Worm (Caenorhabditis elegans) whole organism, mixed stage, embryonic: Measurements from ENCODE around the gene Y38H6C.8.

ENCODE experiments used
- M03D4.4 ChIP-seq: sonication (generic microtip); optimal IDR thresholded peaks from 2 replicates; lab custom pipeline; 2017; ENCODE audit warnings: mild to moderate bottlenecking, missing genetic modification characterization, missing compliant biosample characterization
- ceh-39 ChIP-seq: fragments of 150-350 bp; optimal IDR thresholded peaks from 2 replicates; lab custom pipeline; 2014; ENCODE audit warnings: missing biosample characterization, missing genetic modification characterization
- ceh-43 ChIP-seq: fragments of 200-800 bp; sonication (Bioruptor generic); optimal IDR thresholded peaks from 2 replicates; lab custom pipeline; 2018; ENCODE audit warnings: mild to moderate bottlenecking, missing genetic modification characterization, moderate library complexity, missing compliant biosample characterization
- ces-1 ChIP-seq: fragments of 150-350 bp; optimal IDR thresholded peaks from 2 replicates; lab custom pipeline; 2014; ENCODE audit warnings: missing biosample characterization, missing genetic modification reagents, missing genetic modification characterization
- cnd-1 ChIP-seq: fragments of 200-800 bp; sonication (Bioruptor generic); optimal IDR thresholded peaks from 2 replicates; lab custom pipeline; 2018; ENCODE audit warnings: mild to moderate bottlenecking, missing genetic modification characterization, missing compliant biosample characterization
- drap-1 ChIP-seq: fragments of 200-800 bp; sonication (Bioruptor generic); optimal IDR thresholded peaks from 3 replicates; lab custom pipeline; 2018; ENCODE audit warnings: mild to moderate bottlenecking, missing genetic modification characterization, missing compliant biosample characterization
- elt-1 ChIP-seq: sonication (generic microtip); optimal IDR thresholded peaks from 2 replicates; lab custom pipeline; 2017; ENCODE audit warnings: missing genetic modification characterization, mild to moderate bottlenecking, missing compliant biosample characterization, antibody characterized with exemption, moderate library complexity, borderline replicate concordance; ENCODE audit not compliant: insufficient read depth
- elt-3 ChIP-seq: fragments of 150-350 bp; optimal IDR thresholded peaks from 2 replicates; lab custom pipeline; 2014; ENCODE audit warnings: missing biosample characterization, missing genetic modification characterization
- flh-1 ChIP-seq: fragments of 200-800 bp; sonication (Bioruptor generic); optimal IDR thresholded peaks from 2 replicates; lab custom pipeline; 2018; ENCODE audit warnings: mild to moderate bottlenecking, missing genetic modification characterization, moderate library complexity, missing compliant biosample characterization
- ham-2 ChIP-seq: fragments of 200-800 bp; sonication (Bioruptor generic); optimal IDR thresholded peaks from 2 replicates; lab custom pipeline; 2018; ENCODE audit warnings: mild to moderate bottlenecking, missing genetic modification characterization, missing compliant biosample characterization
- hlh-1 ChIP-seq: fragments of 150-350 bp; optimal IDR thresholded peaks from 2 replicates; lab custom pipeline; 2014; ENCODE audit warnings: missing biosample characterization, missing genetic modification reagents, missing genetic modification characterization
- lin-32 ChIP-seq: fragments of 200-800 bp; sonication (Bioruptor generic); optimal IDR thresholded peaks from 2 replicates; lab custom pipeline; 2018; ENCODE audit warnings: mild to moderate bottlenecking, missing genetic modification characterization, missing compliant biosample characterization
- lsy-2 ChIP-seq: fragments of 150-350 bp; optimal IDR thresholded peaks from 2 replicates; lab custom pipeline; 2014; ENCODE audit warnings: missing biosample characterization, missing genetic modification characterization
- mab-5 ChIP-seq: fragments of 150-350 bp; optimal IDR thresholded peaks from 2 replicates; lab custom pipeline; 2014; ENCODE audit warnings: missing biosample characterization, missing genetic modification characterization
- mep-1 ChIP-seq: fragments of 150-350 bp; optimal IDR thresholded peaks from 2 replicates; lab custom pipeline; 2017; ENCODE audit warnings: missing biosample characterization, missing genetic modification reagents, missing genetic modification characterization, inconsistent platforms
- mls-2 ChIP-seq: sonication (generic microtip); optimal IDR thresholded peaks from 2 replicates; lab custom pipeline; 2016; ENCODE audit warnings: mild to moderate bottlenecking, missing genetic modification characterization, moderate library complexity, missing compliant biosample characterization
- nhr-12 ChIP-seq: fragments of 150-350 bp; optimal IDR thresholded peaks from 2 replicates; lab custom pipeline; 2014; ENCODE audit warnings: missing biosample characterization, missing genetic modification characterization
- nhr-2 ChIP-seq: fragments of 150-350 bp; optimal IDR thresholded peaks from 2 replicates; lab custom pipeline; 2014; ENCODE audit warnings: missing biosample characterization, missing genetic modification characterization
- nhr-28 ChIP-seq: fragments of 150-350 bp; optimal IDR thresholded peaks from 2 replicates; lab custom pipeline; 2014; ENCODE audit warnings: missing biosample characterization, missing genetic modification characterization
- nhr-76 ChIP-seq: sonication (generic microtip); optimal IDR thresholded peaks from 2 replicates; lab custom pipeline; 2017; ENCODE audit warnings: missing biosample characterization, missing genetic modification characterization
- pha-4 ChIP-seq: fragments of 150-350 bp; optimal IDR thresholded peaks from 2 replicates; lab custom pipeline; 2018; ENCODE audit warnings: missing biosample characterization, missing genetic modification reagents, missing genetic modification characterization
- snpc-4 ChIP-seq: fragments of 150-350 bp; optimal IDR thresholded peaks from 2 replicates; lab custom pipeline; 2014; ENCODE audit warnings: missing biosample characterization, missing genetic modification characterization
- sptf-1 ChIP-seq: sonication (generic microtip); optimal IDR thresholded peaks from 2 replicates; lab custom pipeline; 2017; ENCODE audit warnings: mild to moderate bottlenecking, missing genetic modification characterization, moderate library complexity, missing compliant biosample characterization
- tbx-8 ChIP-seq: fragments of 200-800 bp; sonication (Bioruptor generic); optimal IDR thresholded peaks from 2 replicates; lab custom pipeline; 2018; ENCODE audit warnings: mild to moderate bottlenecking, missing genetic modification characterization, moderate library complexity, missing compliant biosample characterization
- unc-39 ChIP-seq: fragments of 150-350 bp; optimal IDR thresholded peaks from 2 replicates; lab custom pipeline; 2014; ENCODE audit warnings: missing biosample characterization, missing genetic modification characterization
- unc-62 ChIP-seq: fragments of 150-350 bp; optimal IDR thresholded peaks from 2 replicates; lab custom pipeline; 2014; ENCODE audit warnings: missing biosample characterization, missing genetic modification reagents, missing genetic modification characterization
- zip-8 ChIP-seq: fragments of 150-350 bp; optimal IDR thresholded peaks from 2 replicates; lab custom pipeline; 2014; ENCODE audit warnings: missing biosample characterization, missing genetic modification characterization
- ztf-11 ChIP-seq: fragments of 150-350 bp; optimal IDR thresholded peaks from 2 replicates; lab custom pipeline; 2014; ENCODE audit warnings: missing biosample characterization, missing genetic modification characterization

The Y38H6C.8 gene

ce11 chrV:20514483-20514882 lies 722 bp downstream of the Y38H6C.8 start:
- TF ChIP-seq sptf-1 (tag; lab: Kevin White, UChicago) (no peak), nhr-28 (no peak), nhr-12 (tag; lab: Kevin White, UChicago) (no peak), tbx-8 (no peak), hlh-1 (tag; lab: Kevin White, UChicago) (no peak), mls-2 (tag; lab: Kevin White, UChicago) (no peak), nhr-2 (tag; lab: Kevin White, UChicago) (no peak), unc-62 (GFP tag; lab: Kevin White, UChicago) (no peak), unc-39 (no peak), elt-1 (tag; lab: Kevin White, UChicago) (no peak), snpc-4 (tag; lab: Kevin White, UChicago) (no peak), ceh-39 (no peak)
- TF ChIP-seq, all 35 proteins: peak for 0

ce11 chrV:20517005-20517404 lies 3.2 kb downstream of the Y38H6C.8 start:
- no peak for TF ChIP-seq cnd-1
- no peak for TF ChIP-seq nhr-12 (tag; lab: Kevin White, UChicago)
- no peak for TF ChIP-seq M03D4.4 (tag; lab: Kevin White, UChicago)
- no peak for TF ChIP-seq lsy-2
- no peak for TF ChIP-seq drap-1
- TF ChIP-seq nhr-76 (tag; lab: Kevin White, UChicago) = no peak
- TF ChIP-seq ceh-39 = no peak
- no peak for TF ChIP-seq lin-32 (GFP tag; lab: Kevin White, UChicago)
- TF ChIP-seq, all 35 proteins: peak for 0

ce11 chrV:20518927-20519326 lies 5.2 kb downstream of the Y38H6C.8 start, which contains the start of gene Y38H6C.25:
Gene Y38H6C.25, plus strand, starts transcription at chrV:20519227.
- no peak for TF ChIP-seq sptf-1 (tag; lab: Kevin White, UChicago)
- TF ChIP-seq ceh-43 (GFP tag; lab: Kevin White, UChicago) = no peak
- no peak for TF ChIP-seq nhr-2 (tag; lab: Kevin White, UChicago)
- no peak for TF ChIP-seq ceh-39
- no peak for TF ChIP-seq mep-1 (tag; lab: Kevin White, UChicago)
- no peak for TF ChIP-seq mab-5 (tag; lab: Kevin White, UChicago)
- TF ChIP-seq elt-3 (tag; lab: Kevin White, UChicago) = no peak
- TF ChIP-seq zip-8 (tag; lab: Kevin White, UChicago) = no peak
- no peak for TF ChIP-seq ces-1
- no peak for TF ChIP-seq unc-62 (GFP tag; lab: Kevin White, UChicago)
- TF ChIP-seq unc-39 = no peak
- TF ChIP-seq pha-4 (tag; lab: Kevin White, UChicago) = no peak
- no peak for TF ChIP-seq drap-1
- no peak for TF ChIP-seq mls-2 (tag; lab: Kevin White, UChicago)
- TF ChIP-seq nhr-12 (tag; lab: Kevin White, UChicago) = no peak
- TF ChIP-seq ham-2 (GFP tag; lab: Kevin White, UChicago) = no peak
- TF ChIP-seq, all 35 proteins: peak for 0

ce11 chrV:20522219-20522618 lies 8.5 kb downstream of the Y38H6C.8 start, which contains the start of the genes Y38H6C.9 and fbxa-150:
Gene Y38H6C.9, minus strand, starts transcription at chrV:20522270.
Gene fbxa-150, plus strand, starts transcription at chrV:20522598.
- no peak for TF ChIP-seq nhr-12 (tag; lab: Kevin White, UChicago)
- no peak for TF ChIP-seq cnd-1
- TF ChIP-seq mls-2 (tag; lab: Kevin White, UChicago) = no peak
- no peak for TF ChIP-seq flh-1 (GFP tag; lab: Kevin White, UChicago)
- TF ChIP-seq elt-1 (tag; lab: Kevin White, UChicago) = no peak
- TF ChIP-seq ztf-11 (tag; lab: Kevin White, UChicago) = no peak
- TF ChIP-seq nhr-76 (tag; lab: Kevin White, UChicago) = no peak
- no peak for TF ChIP-seq nhr-28
- TF ChIP-seq ham-2 (GFP tag; lab: Kevin White, UChicago) = no peak
- TF ChIP-seq, all 35 proteins: peak for 0

ce11 chrV:20525816-20526459 lies 12.2 kb downstream of the Y38H6C.8 start, which contains the start of the genes srh-166 and Y38H6C.24:
Gene srh-166, minus strand, starts transcription at chrV:20525866.
Gene Y38H6C.24, plus strand, starts transcription at chrV:20526435.
- no peak for TF ChIP-seq nhr-2 (tag; lab: Kevin White, UChicago)
- TF ChIP-seq hlh-1 (tag; lab: Kevin White, UChicago) = no peak
- TF ChIP-seq ceh-43 (GFP tag; lab: Kevin White, UChicago) = no peak
- no peak for TF ChIP-seq snpc-4 (tag; lab: Kevin White, UChicago)
- TF ChIP-seq lsy-2 = no peak
- TF ChIP-seq zip-8 (tag; lab: Kevin White, UChicago) = no peak
- TF ChIP-seq flh-1 (GFP tag; lab: Kevin White, UChicago) = no peak
- TF ChIP-seq drap-1 = no peak
